Worm (Caenorhabditis elegans): Measurements from ENCODE around the gene T19D12.4.

The T19D12.4 gene

DNA sequence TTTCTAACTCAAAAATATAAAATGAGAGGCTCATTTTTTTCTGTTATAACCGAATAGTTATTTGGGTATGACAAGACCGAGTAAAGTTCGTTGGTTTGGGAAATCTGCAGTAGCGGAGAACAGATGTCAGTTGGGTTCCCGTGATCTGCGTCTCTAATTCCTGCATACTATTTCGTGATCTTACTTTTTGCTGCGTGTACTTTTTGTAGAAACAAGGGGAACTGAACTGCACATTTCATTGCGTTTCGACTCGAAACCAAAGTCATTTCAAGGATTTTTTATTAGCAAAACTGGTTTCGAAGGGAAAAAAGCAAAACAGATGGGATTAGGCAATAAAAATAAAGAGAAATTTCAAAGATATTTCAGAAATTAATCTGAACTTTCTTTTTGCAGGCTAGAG is 16.0 kb downstream of the T19D12.4 start:
- TF ChIP-seq D1046.2 (GFP tag; IDR thresholded peaks at IDR 0.05) (no peak), unc-62 (GFP tag; optimal IDR thresholded peaks at IDR 0.05 in 1 of 2) (peak in 1 of 2 experiments; percentile 48), unc-62 (tag; optimal IDR thresholded peaks at IDR 0.05) (no peak), lir-3 (tag; optimal IDR thresholded peaks at IDR 0.05) (no peak)

DNA sequence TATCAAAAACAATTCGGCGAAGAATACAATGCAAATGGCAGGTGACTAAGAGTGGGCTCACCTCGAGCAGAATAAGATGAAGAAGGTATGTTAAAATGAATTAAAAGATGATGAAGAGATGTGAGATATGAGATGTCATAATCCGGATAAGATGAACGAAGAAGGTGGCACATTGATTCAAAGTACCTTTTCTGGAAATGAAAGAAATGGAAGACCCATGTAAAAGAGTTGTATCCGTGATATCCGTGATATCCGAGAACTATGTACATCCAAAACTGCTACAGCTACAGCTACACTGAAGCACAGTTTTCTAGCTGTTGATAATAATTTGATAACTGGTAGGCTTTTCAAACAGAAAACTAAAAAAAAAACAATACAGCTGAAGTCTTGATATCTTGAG is 18.1 kb downstream of the T19D12.4 start, which contains the start of gene oig-8:
TSS of gene oig-8 (minus strand) at position 101 of the 400 bp plus-strand sequence.
- TF ChIP-seq zag-1 (tag; optimal IDR thresholded peaks at IDR 0.05): no peak
- TF ChIP-seq vab-7 (GFP tag; IDR thresholded peaks at IDR 0.05): no peak
- no peak for TF ChIP-seq dmd-9 (GFP tag; IDR thresholded peaks at IDR 0.05)
- no peak for TF ChIP-seq F26F4.8 (GFP tag; conservative IDR thresholded peaks at IDR 0.05)
- TF ChIP-seq nhr-10 (tag; optimal IDR thresholded peaks at IDR 0.05): no peak
- no peak for TF ChIP-seq ceh-32 (tag; optimal IDR thresholded peaks at IDR 0.05; ENCODE audit: poor library complexity)
- no peak for TF ChIP-seq lin-15B (tag; optimal IDR thresholded peaks at IDR 0.05)
- TF ChIP-seq zip-11 (GFP tag; IDR thresholded peaks at IDR 0.05): no peak
- TF ChIP-seq nhr-48 (tag; optimal IDR thresholded peaks at IDR 0.05): no peak
- no peak for TF ChIP-seq nhr-111 (GFP tag; optimal IDR thresholded peaks at IDR 0.05)
- no peak for TF ChIP-seq nhr-41 (GFP tag; IDR thresholded peaks at IDR 0.05)
- no peak for TF ChIP-seq ztf-7 (tag; optimal IDR thresholded peaks at IDR 0.05)
- TF ChIP-seq nhr-42 (GFP tag; IDR thresholded peaks at IDR 0.05): no peak

DNA sequence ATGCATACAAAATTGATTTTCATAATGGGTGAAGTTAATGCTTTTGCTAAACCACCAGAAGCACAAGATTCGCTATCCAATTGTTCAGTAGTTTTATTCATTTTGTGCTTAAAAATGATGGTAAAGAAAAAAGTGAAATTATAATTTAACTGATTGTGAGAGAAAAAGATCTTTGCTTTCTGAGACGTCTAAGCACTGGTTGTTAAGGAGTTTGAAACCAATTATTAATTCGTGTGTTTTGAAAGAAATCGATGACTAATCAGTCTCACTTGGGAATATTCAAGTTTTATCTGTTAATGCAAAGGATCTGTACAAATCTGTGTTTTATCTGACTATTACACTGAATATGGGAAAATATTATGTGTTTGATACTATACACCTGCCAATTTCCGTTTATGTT is 20.8 kb downstream of the T19D12.4 start, which contains the start of gene sra-26:
TSS of gene sra-26 (minus strand) at position 101 of the 400 bp plus-strand sequence.
- TF ChIP-seq dmd-6 (GFP tag; IDR thresholded peaks at IDR 0.05) (no peak), mdl-1 (tag; optimal IDR thresholded peaks at IDR 0.05) (no peak), ceh-20 (GFP tag; IDR thresholded peaks at IDR 0.05) (no peak), ZK546.5 (tag; optimal IDR thresholded peaks at IDR 0.05) (no peak), ZK337.2 (GFP tag; IDR thresholded peaks at IDR 0.05) (no peak)

DNA sequence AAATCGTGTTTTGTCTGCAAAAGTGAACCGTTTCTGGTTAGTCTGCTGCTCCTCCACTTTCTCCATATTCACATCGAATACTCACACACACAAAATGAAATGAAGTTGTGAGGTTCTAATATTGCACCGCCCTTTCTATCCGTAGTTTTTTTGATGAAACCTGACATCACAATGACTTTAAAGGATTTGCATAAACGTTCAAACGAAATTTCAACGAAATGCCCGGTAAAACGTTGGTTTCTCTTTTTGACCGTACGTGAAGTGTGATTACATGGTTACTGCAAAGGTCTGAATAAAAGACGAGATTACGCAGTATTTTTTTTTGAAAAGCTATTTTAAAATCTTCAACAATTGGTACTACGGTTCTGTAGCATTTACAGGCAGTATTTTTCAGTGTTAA is 23.4 kb downstream of the T19D12.4 start, which contains the start of gene T19D12.9:
TSS of gene T19D12.9 (minus strand) at position 101 of the 400 bp plus-strand sequence.
- no peak for TF ChIP-seq ceh-44 (GFP tag; IDR thresholded peaks at IDR 0.05)
- TF ChIP-seq lin-38 (GFP tag; IDR thresholded peaks at IDR 0.05): no peak
- TF ChIP-seq F10B5.3 (tag; optimal IDR thresholded peaks at IDR 0.05): no peak
- TF ChIP-seq nhr-25 (tag; optimal IDR thresholded peaks at IDR 0.05; ENCODE audit: borderline replicate concordance, insufficient read depth): no peak
- TF ChIP-seq ceh-20 (GFP tag; IDR thresholded peaks at IDR 0.05): no peak
- no peak for TF ChIP-seq ctbp-1 (GFP tag; IDR thresholded peaks at IDR 0.05)
- TF ChIP-seq gei-8 (GFP tag; optimal IDR thresholded peaks at IDR 0.05): no peak
- no peak for TF ChIP-seq unc-62 (GFP tag; optimal IDR thresholded peaks at IDR 0.05 in 1 of 2)
- TF ChIP-seq unc-62 (tag; optimal IDR thresholded peaks at IDR 0.05): no peak
- no peak for TF ChIP-seq lin-29 (GFP tag; IDR thresholded peaks at IDR 0.05)
- TF ChIP-seq T20F7.1 (GFP tag; optimal IDR thresholded peaks at IDR 0.05): no peak
- no peak for TF ChIP-seq aly-2 (tag; optimal IDR thresholded peaks at IDR 0.05)
- TF ChIP-seq Y105C5A.15 (GFP tag; IDR thresholded peaks at IDR 0.05): no peak
- no peak for TF ChIP-seq hlh-30 (tag; optimal IDR thresholded peaks at IDR 0.05; ENCODE audit: insufficient read depth)
- no peak for TF ChIP-seq nhr-76 (tag; optimal IDR thresholded peaks at IDR 0.05)
- no peak for TF ChIP-seq hmg-1.1 (GFP tag; IDR thresholded peaks at IDR 0.05)
- no peak for TF ChIP-seq nhr-11 (tag; optimal IDR thresholded peaks at IDR 0.05)
- TF ChIP-seq F37D6.2 (tag; optimal IDR thresholded peaks at IDR 0.05): no peak
